Worm (Caenorhabditis elegans) whole organism, L2 larva: ENCODE measurements around the gene srlf-36.

Experiments
- alr-1 ChIP-seq: fragments of 150-350 bp; optimal IDR thresholded peaks from 2 replicates; lab custom pipeline; 2014; ENCODE audit warnings: missing biosample characterization, missing genetic modification characterization
- aly-2 ChIP-seq: fragments of 150-350 bp; optimal IDR thresholded peaks from 2 replicates; lab custom pipeline; 2014; ENCODE audit warnings: missing biosample characterization, missing genetic modification characterization
- ama-1 ChIP-seq: fragments of 150-350 bp; optimal IDR thresholded peaks from 2 replicates; lab custom pipeline; 2018; ENCODE audit warnings: inconsistent platforms
- ceh-16 ChIP-seq: fragments of 150-350 bp; optimal IDR thresholded peaks from 2 replicates; lab custom pipeline; 2014; ENCODE audit warnings: missing biosample characterization, missing genetic modification characterization
- crh-2 ChIP-seq: sonication (generic microtip); optimal IDR thresholded peaks from 2 replicates; lab custom pipeline; 2017; ENCODE audit warnings: missing biosample characterization, missing genetic modification characterization
- lin-13 ChIP-seq: fragments of 150-350 bp; optimal IDR thresholded peaks from 2 replicates; lab custom pipeline; 2014; ENCODE audit warnings: missing biosample characterization, missing genetic modification reagents, missing genetic modification characterization
- nhr-11 ChIP-seq: fragments of 150-350 bp; optimal IDR thresholded peaks from 2 replicates; lab custom pipeline; 2014; ENCODE audit warnings: missing biosample characterization, missing genetic modification characterization
- sma-9 ChIP-seq, 2 experiments: fragments of 150-350 bp in 1 of 2; sonication (generic microtip) in 1 of 2; optimal IDR thresholded peaks; 2 replicates each; lab custom pipeline; 2014 to 2016; ENCODE audit warnings: missing genetic modification characterization in 2 of 2, mild to moderate bottlenecking in 1 of 2, missing biosample characterization in 1 of 2, missing compliant biosample characterization in 1 of 2, missing genetic modification reagents in 1 of 2, moderate library complexity in 1 of 2
- snpc-4 ChIP-seq: fragments of 150-350 bp; optimal IDR thresholded peaks from 2 replicates; lab custom pipeline; 2014; ENCODE audit warnings: missing biosample characterization, missing genetic modification characterization
- zag-1 ChIP-seq: fragments of 150-350 bp; optimal IDR thresholded peaks from 2 replicates; lab custom pipeline; 2014; ENCODE audit warnings: missing biosample characterization, missing genetic modification characterization

DNA sequence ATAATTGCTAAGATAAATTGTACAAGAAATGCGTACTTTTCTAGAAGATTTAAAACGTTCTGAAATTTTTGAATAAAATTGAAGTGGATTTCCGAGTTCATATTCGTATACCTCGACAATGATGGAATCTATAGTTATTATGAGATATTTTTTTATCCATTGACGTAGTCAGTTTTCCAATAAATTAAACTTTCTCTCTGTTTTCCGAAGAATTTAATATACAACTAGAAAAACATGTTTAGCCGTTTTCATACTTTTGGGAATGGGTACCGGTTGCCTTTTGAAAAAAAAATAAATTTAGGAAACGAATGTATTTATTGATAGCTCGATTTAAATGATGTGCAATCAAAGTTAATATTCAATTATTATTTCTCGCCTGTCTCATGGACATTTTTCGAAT is 727 bp downstream of the srlf-36 start, which contains the start of gene srw-109:
- TF ChIP-seq alr-1 (tag; lab: Kevin White, UChicago): no peak
- TF ChIP-seq lin-13 (GFP tag; lab: Kevin White, UChicago): no peak
- no peak for TF ChIP-seq nhr-11 (tag; lab: Kevin White, UChicago)
- no peak for TF ChIP-seq ceh-16 (tag; lab: Kevin White, UChicago)
- TF ChIP-seq zag-1 (tag; lab: Kevin White, UChicago): no peak
- no peak for TF ChIP-seq crh-2
- no peak for TF ChIP-seq aly-2 (tag; lab: Kevin White, UChicago)
- no peak for TF ChIP-seq sma-9 (GFP tag; optimal IDR thresholded peaks at IDR 0.05; lab: Kevin White, UChicago)
- TF ChIP-seq sma-9 (tag; optimal IDR thresholded peaks at IDR 0.05; lab: Kevin White, UChicago): no peak
- no peak for TF ChIP-seq ama-1 (lab: Kevin White, UChicago)
- TF ChIP-seq snpc-4 (tag; lab: Kevin White, UChicago): no peak
